Fruit fly (Drosophila melanogaster): ENCODE data around the gene Syp.

The Syp gene

dm6 chr3R:20739971-20740370 is 16.6 kb upstream of the Syp start, which contains the start of gene CG42322:
CG42322 (plus strand) TSS chr3R:20740108.
- TF ChIP-seq CG12605 (GFP tag; IDR thresholded peaks at IDR 0.05) (peak; percentile 34; the same call in 1 of the 2 replicates), fd96Ca (GFP tag; IDR thresholded peaks at IDR 0.05) (no peak)

- TF ChIP-seq CG13204 (GFP tag; optimal IDR thresholded peaks at IDR 0.05) (no peak), Pif1A (GFP tag; optimal IDR thresholded peaks at IDR 0.05) (no peak), CG15710 (tag; optimal IDR thresholded peaks at IDR 0.05) (no peak), CG12605 (GFP tag; IDR thresholded peaks at IDR 0.05) (no peak), CG4496 (GFP tag; IDR thresholded peaks at IDR 0.05) (no peak), CG14655 (GFP tag; optimal IDR thresholded peaks at IDR 0.05) (no peak), CG9948 (tag; optimal IDR thresholded peaks at IDR 0.05) (no peak), CG10348 (GFP tag; IDR thresholded peaks at IDR 0.05) (no peak), CG8159 (tag; optimal IDR thresholded peaks at IDR 0.05) (no peak), EcR (GFP tag; optimal IDR thresholded peaks at IDR 0.05) (no peak), Ets98B (GFP tag; IDR thresholded peaks at IDR 0.05) (no peak), CG8301 (tag; optimal IDR thresholded peaks at IDR 0.05) (no peak), CG34367 (tag; optimal IDR thresholded peaks at IDR 0.05) (no peak)
Observed at dm6 chr3R:20743769-20744168, 12.8 kb upstream of the Syp start, which contains the start of gene CG31199. CG31199 (minus strand) TSS chr3R:20743869.

DNA sequence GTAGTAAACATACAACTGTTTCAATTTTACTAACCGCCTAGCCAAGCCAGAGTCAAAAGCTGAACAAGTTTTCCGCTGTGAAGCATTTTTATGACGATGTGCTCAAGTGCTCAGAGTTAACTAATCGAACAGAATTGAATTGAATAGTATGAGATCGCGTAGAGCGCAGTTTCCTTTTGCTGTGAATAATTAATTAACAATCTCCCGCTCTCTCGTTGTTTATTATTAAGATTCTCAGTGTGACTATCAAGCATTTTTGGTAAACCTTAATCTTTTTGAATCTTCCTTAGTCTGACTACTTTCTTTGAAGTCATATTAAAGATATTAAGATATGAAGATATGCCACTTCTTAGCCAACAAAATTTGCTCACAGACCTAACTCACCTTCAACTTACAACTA is 11.3 kb upstream of the Syp start, which contains the start of gene CG31200:
Gene CG31200 (minus strand): TSS at position 101 of the 400 bp plus-strand sequence.
- TF ChIP-seq CG14655 (GFP tag; optimal IDR thresholded peaks at IDR 0.05) (no peak), CG8301 (tag; optimal IDR thresholded peaks at IDR 0.05) (no peak), Ets98B (GFP tag; IDR thresholded peaks at IDR 0.05) (no peak), EcR (GFP tag; optimal IDR thresholded peaks at IDR 0.05) (no peak), CG13204 (GFP tag; optimal IDR thresholded peaks at IDR 0.05) (no peak), Snoo (tag; optimal IDR thresholded peaks at IDR 0.05) (no peak), CG10348 (GFP tag; IDR thresholded peaks at IDR 0.05) (no peak), Pif1B (GFP tag; optimal IDR thresholded peaks at IDR 0.05) (no peak), CG17806 (tag; optimal IDR thresholded peaks at IDR 0.05) (no peak)

- TF ChIP-seq rn (GFP tag; IDR thresholded peaks at IDR 0.05) (no peak), fd96Ca (GFP tag; IDR thresholded peaks at IDR 0.05) (no peak), CG14655 (GFP tag; optimal IDR thresholded peaks at IDR 0.05) (no peak), CG13204 (GFP tag; optimal IDR thresholded peaks at IDR 0.05) (no peak)
Observed at dm6 chr3R:20748974-20749373, 7.6 kb upstream of the Syp start, which contains the start of gene Prosalpha4T1. Prosalpha4T1 (minus strand) TSS chr3R:20749074.

- TF ChIP-seq Ets98B (GFP tag; IDR thresholded peaks at IDR 0.05) (no peak), rn (GFP tag; IDR thresholded peaks at IDR 0.05) (no peak), D1 (tag; optimal IDR thresholded peaks at IDR 0.05) (no peak), CG8301 (tag; optimal IDR thresholded peaks at IDR 0.05) (no peak), CG10348 (GFP tag; IDR thresholded peaks at IDR 0.05) (no peak), gl (tag; optimal IDR thresholded peaks at IDR 0.05) (no peak), EcR (GFP tag; optimal IDR thresholded peaks at IDR 0.05) (no peak), CG13204 (GFP tag; optimal IDR thresholded peaks at IDR 0.05) (no peak)
Observed at dm6 chr3R:20749536-20749935, 7.0 kb upstream of the Syp start.

- TF ChIP-seq CG8159 (tag; optimal IDR thresholded peaks at IDR 0.05) (no peak), CG8301 (tag; optimal IDR thresholded peaks at IDR 0.05) (no peak), CG34367 (tag; optimal IDR thresholded peaks at IDR 0.05) (no peak), Pif1B (GFP tag; optimal IDR thresholded peaks at IDR 0.05) (no peak), CG32121 (GFP tag; IDR thresholded peaks at IDR 0.05) (no peak)
Observed at dm6 chr3R:20754991-20755390, 1.5 kb upstream of the Syp start.

DNA sequence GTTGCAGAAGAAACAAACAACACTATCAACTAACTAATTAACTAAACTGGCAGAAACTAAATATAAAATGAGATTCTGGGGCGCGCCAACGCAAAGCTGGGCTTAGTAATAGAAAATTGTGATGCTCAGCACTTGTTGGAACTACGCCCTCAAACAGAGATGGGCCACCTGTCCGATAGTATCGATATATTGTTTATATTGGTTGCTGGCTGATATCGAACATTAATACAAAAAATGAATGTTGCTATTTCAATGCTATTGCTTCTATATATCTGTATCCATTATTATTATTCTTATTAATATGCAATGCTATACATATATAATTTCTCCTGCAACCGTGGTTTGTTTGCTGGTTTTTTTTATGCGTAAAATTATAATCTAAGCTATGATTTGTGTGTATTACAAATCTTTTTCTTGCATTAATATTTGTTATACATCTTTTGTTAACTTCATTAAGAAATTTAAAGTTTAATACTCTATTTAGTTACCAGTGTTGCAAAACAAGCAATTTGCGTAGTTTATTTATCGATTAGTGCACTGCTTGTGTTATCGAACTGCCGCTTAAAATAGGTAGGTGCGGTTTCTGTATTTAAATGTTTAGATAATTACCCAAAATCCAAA is 5.8 kb downstream of the Syp start, which contains the start of gene CG31195:
Gene CG31195 (minus strand): TSS at position 195 of the 621 bp plus-strand sequence.
- TF ChIP-seq gl (tag; optimal IDR thresholded peaks at IDR 0.05) = no peak
- no peak for TF ChIP-seq CG8301 (tag; optimal IDR thresholded peaks at IDR 0.05)
- TF ChIP-seq CG34367 (tag; optimal IDR thresholded peaks at IDR 0.05) = no peak
- no peak for TF ChIP-seq CG9948 (tag; optimal IDR thresholded peaks at IDR 0.05)

- TF ChIP-seq Ets98B (GFP tag; IDR thresholded peaks at IDR 0.05) (peak; percentile 51), Snoo (tag; optimal IDR thresholded peaks at IDR 0.05) (peak; percentile 62), CG17806 (tag; optimal IDR thresholded peaks at IDR 0.05) (peak; percentile 43), rn (GFP tag; IDR thresholded peaks at IDR 0.05) (no peak), gl (tag; optimal IDR thresholded peaks at IDR 0.05) (peak; percentile 61), CG8301 (tag; optimal IDR thresholded peaks at IDR 0.05) (peak; percentile 77), CG13204 (GFP tag; optimal IDR thresholded peaks at IDR 0.05) (no peak), CG4496 (GFP tag; IDR thresholded peaks at IDR 0.05) (peak; percentile 67; the same call in 1 of the 3 replicates), Pif1B (GFP tag; optimal IDR thresholded peaks at IDR 0.05) (peak; percentile 64), Pif1A (GFP tag; optimal IDR thresholded peaks at IDR 0.05) (peak; percentile 71), CG34367 (tag; optimal IDR thresholded peaks at IDR 0.05) (peak; percentile 26), CG15710 (tag; optimal IDR thresholded peaks at IDR 0.05) (peak; percentile 54), fd96Ca (GFP tag; IDR thresholded peaks at IDR 0.05) (no peak), CG10348 (GFP tag; IDR thresholded peaks at IDR 0.05) (no peak), D1 (tag; optimal IDR thresholded peaks at IDR 0.05) (peak; percentile 70), CG32121 (GFP tag; IDR thresholded peaks at IDR 0.05) (peak; percentile 81), EcR (GFP tag; optimal IDR thresholded peaks at IDR 0.05) (no peak), CG8159 (tag; optimal IDR thresholded peaks at IDR 0.05) (peak; percentile 78), CG12605 (GFP tag; IDR thresholded peaks at IDR 0.05) (0 out of 2 replicates have a peak, but pooled peaks have one; percentile 49), CG9948 (tag; optimal IDR thresholded peaks at IDR 0.05) (peak; percentile 55), CG14655 (GFP tag; optimal IDR thresholded peaks at IDR 0.05) (peak; percentile 71)
Observed at dm6 chr3R:20764058-20764457, 7.5 kb downstream of the Syp start.
